Fruit fly (Drosophila melanogaster): ENCODE data around the gene Prp40.

Prp40 gene

DNA sequence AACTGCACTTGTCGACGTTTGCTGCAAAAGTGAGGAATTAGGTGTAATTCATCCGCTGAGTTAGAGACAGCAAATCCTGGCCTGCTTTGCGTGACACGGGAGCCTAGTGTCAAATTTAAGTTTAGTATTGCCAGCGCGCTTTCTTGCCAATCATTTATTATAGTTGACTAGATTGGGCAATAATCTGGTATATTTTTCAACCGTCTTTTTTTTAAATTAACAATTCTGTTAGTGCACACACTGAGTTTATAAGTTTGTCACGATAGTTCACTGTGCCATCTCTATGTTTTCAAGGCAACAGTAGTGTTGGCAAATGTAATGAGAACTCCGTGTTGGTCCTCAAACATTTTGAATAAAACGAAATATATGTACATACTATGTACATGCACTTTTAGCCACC is 46.2 kb upstream of the Prp40 start, which contains the start of the genes CG9641 and CG3165 (continued):
- TF ChIP-seq CG7745 (tag; optimal IDR thresholded peaks at IDR 0.05) (no peak), Oli (tag; optimal IDR thresholded peaks at IDR 0.05) (peak; percentile 75), Tbp (GFP tag; optimal IDR thresholded peaks at IDR 0.05) (no peak), CG17385 (GFP tag; optimal IDR thresholded peaks at IDR 0.05) (no peak), CG4424 (GFP tag; optimal IDR thresholded peaks at IDR 0.05) (peak; percentile 91), CG3163 (GFP tag; optimal IDR thresholded peaks at IDR 0.05) (peak; percentile 77), CG7372 (GFP tag; IDR thresholded peaks at IDR 0.05) (peak; percentile 67), kay (GFP tag; optimal IDR thresholded peaks at IDR 0.05) (peak; percentile 81), CG15514 (GFP tag; optimal IDR thresholded peaks at IDR 0.05) (peak; percentile 74), Atf6 (GFP tag; IDR thresholded peaks at IDR 0.05) (peak; percentile 80), ERR (GFP tag; optimal IDR thresholded peaks at IDR 0.05) (peak; percentile 85), ttk (GFP tag; IDR thresholded peaks at IDR 0.05) (peak; percentile 73), CG9932 (GFP tag; IDR thresholded peaks at IDR 0.05) (peak; percentile 91), CG4404 (GFP tag; IDR thresholded peaks at IDR 0.05) (peak; percentile 89), pan (optimal IDR thresholded peaks at IDR 0.05) (no peak), pan (GFP tag; optimal IDR thresholded peaks at IDR 0.05 in 1 of 2, IDR thresholded peaks at IDR 0.05 in 1 of 2) (peak in 1 of 2 experiments; percentile 79), CG30020 (tag; optimal IDR thresholded peaks at IDR 0.05) (peak; percentile 79), CG4730 (GFP tag; IDR thresholded peaks at IDR 0.05) (peak; percentile 69), nerfin-2 (GFP tag; IDR thresholded peaks at IDR 0.05; ENCODE audit: partially characterized antibody) (peak; percentile 88), ab (GFP tag; optimal IDR thresholded peaks at IDR 0.05) (peak; percentile 76), CG17612 (GFP tag; IDR thresholded peaks at IDR 0.05) (peak; percentile 69; the same call in 1 of the 2 replicates), Sin3A (optimal IDR thresholded peaks at IDR 0.05) (peak; percentile 76), zen (tag; optimal IDR thresholded peaks at IDR 0.05) (peak; percentile 72), shn (GFP tag; optimal IDR thresholded peaks at IDR 0.05) (peak; percentile 86), vvl (GFP tag; IDR thresholded peaks at IDR 0.05) (peak; percentile 81), ems (GFP tag; optimal IDR thresholded peaks at IDR 0.05) (peak; percentile 90), sima (GFP tag; optimal IDR thresholded peaks at IDR 0.05) (peak; percentile 10), dmrt99B (tag; optimal IDR thresholded peaks at IDR 0.05) (no peak), Rfx (GFP tag; IDR thresholded peaks at IDR 0.05) (peak; percentile 84), pfk (GFP tag; optimal IDR thresholded peaks at IDR 0.05) (peak; percentile 3), CG15479 (GFP tag; optimal IDR thresholded peaks at IDR 0.05) (no peak), cato (GFP tag; optimal IDR thresholded peaks at IDR 0.05; ENCODE audit: borderline replicate concordance) (peak; percentile 81), jumu (GFP tag; optimal IDR thresholded peaks at IDR 0.05) (peak; percentile 90), dysf (GFP tag; IDR thresholded peaks at IDR 0.05) (peak; percentile 84), dati (GFP tag; IDR thresholded peaks at IDR 0.05) (no peak), corto (GFP tag; optimal IDR thresholded peaks at IDR 0.05) (no peak), Spps (tag; optimal IDR thresholded peaks at IDR 0.05) (peak; percentile 70), mam (GFP tag; optimal IDR thresholded peaks at IDR 0.05) (peak; percentile 94), ase (GFP tag; IDR thresholded peaks at IDR 0.05) (peak; percentile 69), zen2 (GFP tag; IDR thresholded peaks at IDR 0.05; ENCODE audit: partially characterized antibody) (peak; percentile 97), CG7556 (GFP tag; optimal IDR thresholded peaks at IDR 0.05) (peak; percentile 79), Bgb (GFP tag; IDR thresholded peaks at IDR 0.05; ENCODE audit: partially characterized antibody) (peak; percentile 91), CG17802 (tag; optimal IDR thresholded peaks at IDR 0.05) (peak; percentile 40), CG6654 (GFP tag; optimal IDR thresholded peaks at IDR 0.05) (no peak), CG14710 (tag; optimal IDR thresholded peaks at IDR 0.05) (peak; percentile 96), CG10462 (GFP tag; optimal IDR thresholded peaks at IDR 0.05) (peak; percentile 70), ac (GFP tag; optimal IDR thresholded peaks at IDR 0.05) (no peak), sob (GFP tag; IDR thresholded peaks at IDR 0.05) (peak; percentile 79), CG1024 (GFP tag; IDR thresholded peaks at IDR 0.05) (peak; percentile 21; the same call in 1 of the 2 replicates), CG12391 (tag; optimal IDR thresholded peaks at IDR 0.05) (peak; percentile 87), run (tag; optimal IDR thresholded peaks at IDR 0.05) (peak; percentile 20), pho (GFP tag; optimal IDR thresholded peaks at IDR 0.05) (peak; percentile 83)
